Fruit fly (Drosophila melanogaster) S2 (cell line): ENCODE measurements around the gene Gyc89Da.

ENCODE experiments used
- CG8478 ChIP-seq: fragments of >200 bp; optimal IDR thresholded peaks from 2 replicates; lab custom pipeline; 2018
- CTCF ChIP-seq, 2 experiments: fragments of >200 bp; optimal IDR thresholded peaks; 2 replicates each; lab custom pipeline; 2018

DNA sequence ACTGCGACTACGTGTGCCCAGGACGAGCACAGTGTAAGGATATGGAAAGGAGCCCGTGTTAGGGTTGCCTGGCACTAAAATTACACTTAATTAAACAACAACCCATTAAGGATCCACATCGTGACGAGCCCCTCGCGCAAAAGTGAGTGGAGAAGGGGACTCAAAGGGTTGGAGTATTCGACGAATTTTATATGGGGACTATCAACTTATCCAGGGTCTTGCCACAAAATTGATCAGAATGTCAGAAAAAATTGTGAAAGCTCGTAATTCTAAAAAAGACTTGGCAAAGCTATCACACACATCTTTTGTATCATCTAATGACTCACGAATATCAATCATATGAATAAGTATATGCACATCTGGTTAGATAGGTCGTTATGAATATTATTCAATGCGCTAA, 42.0 kb upstream of the Gyc89Da start, which contains the start of gene CG31279:
- TF ChIP-seq CG8478 (lab: Kevin White, UChicago) (no peak), CTCF (optimal IDR thresholded peaks at IDR 0.05; lab: Kevin White, UChicago) (no peak)
